Worm (Caenorhabditis elegans): ENCODE measurements around the gene gbf-1.

gbf-1 gene

ce11 chrIII:11705930-11706329, 67.6 kb downstream of the gbf-1 start:
- TF ChIP-seq K02D7.2 (tag; optimal IDR thresholded peaks at IDR 0.05) (no peak), pros-1 (tag; optimal IDR thresholded peaks at IDR 0.05) (no peak), ceh-31 (tag; optimal IDR thresholded peaks at IDR 0.05) (peak; percentile 6), hlh-6 (tag; optimal IDR thresholded peaks at IDR 0.05) (peak; percentile 8), mec-3 (tag; optimal IDR thresholded peaks at IDR 0.05; ENCODE audit: borderline replicate concordance) (peak; percentile 21)

- peak; percentile 11 for TF ChIP-seq sdc-2 (tag; optimal IDR thresholded peaks at IDR 0.05)
- peak; percentile 33 for TF ChIP-seq elt-4 (tag; optimal IDR thresholded peaks at IDR 0.05)
- no peak for TF ChIP-seq unc-42 (tag; optimal IDR thresholded peaks at IDR 0.05)
- TF ChIP-seq ceh-30 (tag; optimal IDR thresholded peaks at IDR 0.05) = no peak
- no peak for TF ChIP-seq ceh-31 (tag; optimal IDR thresholded peaks at IDR 0.05)
- TF ChIP-seq fkh-6 (tag; optimal IDR thresholded peaks at IDR 0.05) = no peak
Observed at ce11 chrIII:11704377-11704978, 69.0 kb downstream of the gbf-1 start.

- no peak for TF ChIP-seq ztf-16 (tag; optimal IDR thresholded peaks at IDR 0.05)
- no peak for TF ChIP-seq hlh-15 (tag; optimal IDR thresholded peaks at IDR 0.05)
- no peak for TF ChIP-seq hlh-8 (tag; optimal IDR thresholded peaks at IDR 0.05)
- TF ChIP-seq hlh-13 (GFP tag; optimal IDR thresholded peaks at IDR 0.05) = no peak
- no peak for TF ChIP-seq sdc-2 (tag; optimal IDR thresholded peaks at IDR 0.05)
- no peak for TF ChIP-seq ceh-30 (tag; optimal IDR thresholded peaks at IDR 0.05)
- TF ChIP-seq dmd-4 (tag; optimal IDR thresholded peaks at IDR 0.05; ENCODE audit: borderline replicate concordance) = no peak
- TF ChIP-seq ceh-14 (tag; optimal IDR thresholded peaks at IDR 0.05) = no peak
- TF ChIP-seq sox-4 (tag; optimal IDR thresholded peaks at IDR 0.05) = no peak
- TF ChIP-seq npax-4 (tag; optimal IDR thresholded peaks at IDR 0.05) = no peak
- TF ChIP-seq lin-11 (tag; optimal IDR thresholded peaks at IDR 0.05) = no peak
- TF ChIP-seq eyg-1 (tag; optimal IDR thresholded peaks at IDR 0.05) = no peak
- TF ChIP-seq ceh-9 (tag; optimal IDR thresholded peaks at IDR 0.05) = no peak
- TF ChIP-seq ets-4 (tag; optimal IDR thresholded peaks at IDR 0.05) = no peak
- no peak for TF ChIP-seq pat-9 (tag; optimal IDR thresholded peaks at IDR 0.05)
- TF ChIP-seq elt-4 (tag; optimal IDR thresholded peaks at IDR 0.05) = no peak
- TF ChIP-seq pha-4 (tag; optimal IDR thresholded peaks at IDR 0.05) = no peak
- TF ChIP-seq dve-1 (tag; optimal IDR thresholded peaks at IDR 0.05) = no peak
- no peak for TF ChIP-seq rnt-1 (tag; optimal IDR thresholded peaks at IDR 0.05)
Observed at ce11 chrIII:11703776-11704093, 69.7 kb downstream of the gbf-1 start, which contains the start of gene col-95. Gene col-95 (plus strand): TSS chrIII:11703994.

- TF ChIP-seq elt-4 (tag; optimal IDR thresholded peaks at IDR 0.05) (no peak), ceh-30 (tag; optimal IDR thresholded peaks at IDR 0.05) (no peak), elt-2 (tag; optimal IDR thresholded peaks at IDR 0.05) (no peak), tbx-7 (tag; optimal IDR thresholded peaks at IDR 0.05) (no peak), ttx-3 (tag; optimal IDR thresholded peaks at IDR 0.05) (no peak), hlh-6 (tag; optimal IDR thresholded peaks at IDR 0.05) (no peak), pqm-1 (tag; optimal IDR thresholded peaks at IDR 0.05) (no peak), rnt-1 (tag; optimal IDR thresholded peaks at IDR 0.05) (no peak), Y22D7AL.16 (tag; optimal IDR thresholded peaks at IDR 0.05) (no peak), pha-2 (tag; optimal IDR thresholded peaks at IDR 0.05) (no peak), ceh-19 (GFP tag; optimal IDR thresholded peaks at IDR 0.05) (no peak), ama-1 (optimal IDR thresholded peaks at IDR 0.05) (no peak), ceh-14 (tag; optimal IDR thresholded peaks at IDR 0.05) (no peak), odd-2 (tag; optimal IDR thresholded peaks at IDR 0.05) (no peak)
Observed at ce11 chrIII:11703006-11703775, 70.3 kb downstream of the gbf-1 start.
